Worm (Caenorhabditis elegans) whole organism, late embryonic: ENCODE measurements around the gene hsp-12.2.

ENCODE experiments used
- ceh-24 ChIP-seq: sonication (generic microtip); optimal IDR thresholded peaks from 2 replicates; lab custom pipeline; 2016; ENCODE audit warnings: mild to moderate bottlenecking, missing genetic modification characterization, missing compliant biosample characterization
- ceh-31 ChIP-seq: sonication (generic microtip); optimal IDR thresholded peaks from 2 replicates; lab custom pipeline; 2016; ENCODE audit warnings: missing genetic modification characterization, missing compliant biosample characterization
- hlh-8 ChIP-seq: sonication (generic microtip); optimal IDR thresholded peaks from 2 replicates; lab custom pipeline; 2016; ENCODE audit warnings: missing genotype, missing genetic modification characterization, missing compliant biosample characterization

DNA sequence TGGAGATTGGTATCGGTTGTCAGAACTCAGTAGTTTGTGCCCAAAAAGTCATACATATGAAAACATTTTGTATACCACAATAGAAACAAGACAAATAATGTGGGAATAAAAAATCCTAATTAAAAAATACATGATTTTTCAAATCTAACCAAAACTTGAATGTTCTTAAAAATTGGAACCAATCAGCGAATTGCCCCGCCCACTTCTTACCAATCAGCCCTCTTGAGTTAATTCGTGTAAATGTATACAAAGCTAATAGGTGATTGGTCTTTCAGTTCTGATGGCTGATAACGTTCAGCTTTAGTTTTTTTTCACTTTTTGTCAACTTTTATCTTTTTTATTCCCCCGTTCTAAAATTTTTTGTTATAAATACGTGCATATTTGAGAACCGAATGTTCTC is 37.4 kb downstream of the hsp-12.2 start:
- TF ChIP-seq ceh-24 (tag; lab: Kevin White, UChicago) (no peak), ceh-31 (tag; lab: Kevin White, UChicago) (no peak), hlh-8 (tag; lab: Kevin White, UChicago) (no peak)
